Fruit fly (Drosophila melanogaster) whole organism, embryonic: ENCODE data around the gene Nup37.

Experiments
- Atf6 ChIP-seq: fragments of 200-800 bp; sonication (Bioruptor generic); IDR thresholded peaks from 2 replicates; pipeline ENCODE4 v1.3.6; 2022; ENCODE audit warnings: missing biosample characterization, missing genetic modification characterization
- Blimp-1 ChIP-seq: fragments of 200-800 bp; sonication (Bioruptor generic); optimal IDR thresholded peaks from 3 replicates; lab custom pipeline; 2018; ENCODE audit warnings: missing biosample characterization, missing genetic modification characterization, mild to moderate bottlenecking, moderate library complexity, missing genetic modification reagents
- CG10462 ChIP-seq: fragments of 200-800 bp; sonication (Bioruptor generic); optimal IDR thresholded peaks from 2 replicates; lab custom pipeline; 2016; ENCODE audit warnings: missing biosample characterization, missing genetic modification characterization
- CG11504 ChIP-seq: fragments of 200-800 bp; sonication (Bioruptor generic); optimal IDR thresholded peaks from 3 replicates; lab custom pipeline; 2019; ENCODE audit warnings: missing biosample characterization, mild to moderate bottlenecking, missing genetic modification characterization, moderate library complexity
- CG12071 ChIP-seq: fragments of 200-800 bp; sonication (Bioruptor generic); optimal IDR thresholded peaks from 3 replicates; lab custom pipeline; 2018; ENCODE audit warnings: missing biosample characterization, mild to moderate bottlenecking, missing genetic modification characterization
- CG15011 ChIP-seq: fragments of 200-800 bp; sonication (Bioruptor generic); optimal IDR thresholded peaks from 3 replicates; lab custom pipeline; 2018; ENCODE audit warnings: missing biosample characterization, mild to moderate bottlenecking, missing genetic modification characterization
- CG17186 ChIP-seq: fragments of 200-800 bp; sonication (Bioruptor generic); optimal IDR thresholded peaks from 3 replicates; lab custom pipeline; 2017; ENCODE audit warnings: missing biosample characterization, missing genetic modification reagents, missing genetic modification characterization
- CG17361 ChIP-seq: fragments of 200-800 bp; sonication (Bioruptor generic); IDR thresholded peaks from 3 replicates; pipeline ENCODE4 v1.3.6; 2022; ENCODE audit warnings: missing biosample characterization, missing genetic modification characterization
- CG17568 ChIP-seq: fragments of 200-800 bp; sonication (Bioruptor generic); optimal IDR thresholded peaks from 2 replicates; lab custom pipeline; 2018; ENCODE audit warnings: missing biosample characterization, mild to moderate bottlenecking, missing genetic modification characterization, moderate library complexity
- CG17612 ChIP-seq: fragments of 200-800 bp; sonication (Bioruptor generic); IDR thresholded peaks from 2 replicates; pipeline ENCODE4 v1.3.6; 2022; ENCODE audit warnings: missing biosample characterization, missing genetic modification characterization
- CG17802 ChIP-seq: fragments of 200-800 bp; sonication (Bioruptor generic); optimal IDR thresholded peaks from 2 replicates; lab custom pipeline; 2018; ENCODE audit warnings: missing biosample characterization, mild to moderate bottlenecking, missing genetic modification characterization, moderate library complexity
- CG1792 ChIP-seq: fragments of 200-800 bp; sonication (Bioruptor generic); optimal IDR thresholded peaks from 2 replicates; lab custom pipeline; 2016; ENCODE audit warnings: missing biosample characterization, missing genetic modification characterization
- CG42726 ChIP-seq: fragments of 200-800 bp; sonication (Bioruptor generic); IDR thresholded peaks from 2 replicates; pipeline ENCODE4 v1.3.6; 2022; ENCODE audit warnings: missing biosample characterization, missing genetic modification characterization; ENCODE audit not compliant: partially characterized antibody
- CG4854 ChIP-seq: fragments of 200-800 bp; sonication (Bioruptor generic); optimal IDR thresholded peaks from 2 replicates; lab custom pipeline; 2016; ENCODE audit warnings: missing biosample characterization, missing genetic modification characterization, inconsistent platforms
- CG6689 ChIP-seq: fragments of 200-800 bp; sonication (Bioruptor generic); IDR thresholded peaks from 2 replicates; pipeline ENCODE4 v1.3.6; 2022; ENCODE audit warnings: missing biosample characterization, missing genetic modification characterization
- CG7745 ChIP-seq: fragments of 200-800 bp; sonication (Bioruptor generic); optimal IDR thresholded peaks from 2 replicates; lab custom pipeline; 2018; ENCODE audit warnings: missing biosample characterization, mild to moderate bottlenecking, missing genetic modification characterization, moderate library complexity
- CG7928 ChIP-seq: fragments of 200-800 bp; sonication (Bioruptor generic); optimal IDR thresholded peaks from 2 replicates; lab custom pipeline; 2017; ENCODE audit warnings: missing biosample characterization, mild to moderate bottlenecking, missing genetic modification characterization
- Camta ChIP-seq: fragments of 200-800 bp; sonication (Bioruptor generic); optimal IDR thresholded peaks from 2 replicates; lab custom pipeline; 2016; ENCODE audit warnings: missing biosample characterization, missing genetic modification characterization
- D ChIP-seq, 2 experiments: fragments of 200-800 bp in 1 of 2; fragments of >200 bp in 1 of 2; sonication (Bioruptor generic) in 1 of 2; optimal IDR thresholded peaks; 2 replicates in 1 of 2; 3 replicates in 1 of 2; lab custom pipeline; 2017; ENCODE audit warnings: mild to moderate bottlenecking in 1 of 2, missing biosample characterization in 1 of 2, missing genetic modification characterization in 1 of 2, missing genetic modification reagents in 1 of 2
- Fer1 ChIP-seq: fragments of 200-800 bp; sonication (Bioruptor generic); optimal IDR thresholded peaks from 2 replicates; lab custom pipeline; 2017; ENCODE audit warnings: missing biosample characterization, mild to moderate bottlenecking, missing genetic modification characterization
- HHEX ChIP-seq: fragments of 200-800 bp; sonication (Bioruptor generic); optimal IDR thresholded peaks from 3 replicates; lab custom pipeline; 2017; ENCODE audit warnings: missing biosample characterization, mild to moderate bottlenecking, missing genetic modification characterization, missing genetic modification reagents
- Rx ChIP-seq: fragments of 200-800 bp; sonication (Bioruptor generic); IDR thresholded peaks from 2 replicates; pipeline ENCODE4 v1.3.6; 2022; ENCODE audit warnings: missing biosample characterization, missing genetic modification characterization
- Sox100B ChIP-seq: fragments of 200-800 bp; sonication (Bioruptor generic); optimal IDR thresholded peaks from 3 replicates; lab custom pipeline; 2018; ENCODE audit warnings: missing biosample characterization, mild to moderate bottlenecking, missing genetic modification characterization
- Sry-δ ChIP-seq: fragments of 200-800 bp; sonication (Bioruptor generic); optimal IDR thresholded peaks from 2 replicates; lab custom pipeline; 2016; ENCODE audit warnings: missing biosample characterization, missing genetic modification characterization
- YL-1 ChIP-seq: fragments of 200-800 bp; sonication (Bioruptor generic); optimal IDR thresholded peaks from 3 replicates; lab custom pipeline; 2017; ENCODE audit warnings: missing biosample characterization, mild to moderate bottlenecking, missing genetic modification characterization
- abd-A ChIP-seq: fragments of 200-800 bp; sonication (Bioruptor generic); optimal IDR thresholded peaks from 3 replicates; lab custom pipeline; 2019; ENCODE audit warnings: missing biosample characterization, mild to moderate bottlenecking, missing genetic modification characterization, moderate library complexity
- al ChIP-seq: fragments of 200-800 bp; sonication (Bioruptor generic); IDR thresholded peaks from 2 replicates; pipeline ENCODE4 v1.3.6; 2022; ENCODE audit warnings: missing biosample characterization, missing genetic modification characterization
- ase ChIP-seq: fragments of 200-800 bp; sonication (Bioruptor generic); IDR thresholded peaks from 3 replicates; pipeline ENCODE4 v1.3.6; 2022; ENCODE audit warnings: missing biosample characterization, missing genetic modification characterization
- cg ChIP-seq: fragments of 200-800 bp; sonication (Bioruptor generic); optimal IDR thresholded peaks from 3 replicates; lab custom pipeline; 2019; ENCODE audit warnings: missing biosample characterization, mild to moderate bottlenecking, missing genetic modification characterization, moderate library complexity
- chn ChIP-seq: fragments of 200-800 bp; sonication (Bioruptor generic); optimal IDR thresholded peaks from 2 replicates; lab custom pipeline; 2016; ENCODE audit warnings: missing biosample characterization, missing genetic modification characterization
- crc ChIP-seq: fragments of 200-800 bp; sonication (Bioruptor generic); optimal IDR thresholded peaks from 2 replicates; lab custom pipeline; 2016; ENCODE audit warnings: missing biosample characterization, missing genetic modification characterization
- fd64A ChIP-seq: fragments of 200-800 bp; sonication (Bioruptor generic); optimal IDR thresholded peaks from 3 replicates; lab custom pipeline; 2018; ENCODE audit warnings: missing biosample characterization, mild to moderate bottlenecking, missing genetic modification characterization
- fu2 ChIP-seq: fragments of 200-800 bp; sonication (Bioruptor generic); optimal IDR thresholded peaks from 2 replicates; lab custom pipeline; 2016; ENCODE audit warnings: missing biosample characterization, missing genetic modification characterization
- gce ChIP-seq: fragments of 200-800 bp; sonication (Bioruptor generic); IDR thresholded peaks from 3 replicates; pipeline ENCODE4 v1.3.6; 2022; ENCODE audit warnings: missing biosample characterization, missing genetic modification characterization
- grn ChIP-seq: fragments of 200-800 bp; sonication (Bioruptor generic); optimal IDR thresholded peaks from 3 replicates; lab custom pipeline; 2017; ENCODE audit warnings: missing biosample characterization, missing genetic modification characterization
- hb ChIP-seq: fragments of 200-800 bp; sonication (Bioruptor generic); IDR thresholded peaks from 3 replicates; pipeline ENCODE4 v1.3.6; 2022; ENCODE audit warnings: missing biosample characterization, missing genetic modification characterization; ENCODE audit not compliant: partially characterized antibody
- insv ChIP-seq, 2 experiments: fragments of 200-800 bp; sonication (Bioruptor generic); optimal IDR thresholded peaks; 3 replicates each; lab custom pipeline; 2016 to 2018; ENCODE audit warnings: missing biosample characterization in 2 of 2, missing genetic modification characterization in 2 of 2
- kah ChIP-seq: fragments of 200-800 bp; sonication (Bioruptor generic); optimal IDR thresholded peaks from 2 replicates; lab custom pipeline; 2018; ENCODE audit warnings: missing biosample characterization, mild to moderate bottlenecking, missing genetic modification characterization
- lbe ChIP-seq: fragments of 200-800 bp; sonication (Bioruptor generic); optimal IDR thresholded peaks from 2 replicates; lab custom pipeline; 2016; ENCODE audit warnings: missing biosample characterization, mild to moderate bottlenecking, missing genetic modification characterization
- nau ChIP-seq: fragments of 200-800 bp; sonication (Bioruptor generic); optimal IDR thresholded peaks from 3 replicates; lab custom pipeline; 2017; ENCODE audit warnings: missing biosample characterization, mild to moderate bottlenecking, missing genetic modification characterization, missing genetic modification reagents
- pfk ChIP-seq: fragments of 200-800 bp; sonication (Bioruptor generic); optimal IDR thresholded peaks from 2 replicates; lab custom pipeline; 2018; ENCODE audit warnings: missing biosample characterization, mild to moderate bottlenecking, missing genetic modification characterization, moderate library complexity
- prd ChIP-seq, 3 experiments: fragments of >200 bp in 2 of 3; fragments of 200-800 bp in 1 of 3; sonication (Bioruptor generic) in 1 of 3; optimal IDR thresholded peaks in 2 of 3; IDR thresholded peaks in 1 of 3; 2 replicates in 2 of 3; 3 replicates in 1 of 3; pipeline versions ENCODE4 v1.3.6 to Lab custom; 2017 to 2022; ENCODE audit warnings: missing biosample characterization in 1 of 3, missing genetic modification characterization in 1 of 3
- ro ChIP-seq: fragments of 200-800 bp; sonication (Bioruptor generic); IDR thresholded peaks from 2 replicates; pipeline ENCODE4 v1.3.6; 2022; ENCODE audit warnings: missing biosample characterization, missing genetic modification characterization
- sens-2 ChIP-seq: fragments of 200-800 bp; sonication (Bioruptor generic); IDR thresholded peaks from 2 replicates; pipeline ENCODE4 v1.3.6; 2022; ENCODE audit warnings: missing biosample characterization, missing genetic modification characterization
- slbo ChIP-seq: fragments of 200-800 bp; sonication (Bioruptor generic); IDR thresholded peaks from 2 replicates; pipeline ENCODE4 v1.3.6; 2022; ENCODE audit warnings: missing biosample characterization, missing genetic modification characterization
- vfl ChIP-seq: fragments of 200-800 bp; sonication (Bioruptor generic); optimal IDR thresholded peaks from 2 replicates; lab custom pipeline; 2016; ENCODE audit warnings: missing biosample characterization, missing genetic modification characterization
- yki ChIP-seq: fragments of >200 bp; optimal IDR thresholded peaks from 3 replicates; lab custom pipeline; 2018
- zfh1 ChIP-seq: fragments of 200-800 bp; sonication (Bioruptor generic); IDR thresholded peaks from 3 replicates; pipeline ENCODE4 v1.3.6; 2022; ENCODE audit warnings: missing biosample characterization, missing genetic modification characterization

The Nup37 gene

DNA sequence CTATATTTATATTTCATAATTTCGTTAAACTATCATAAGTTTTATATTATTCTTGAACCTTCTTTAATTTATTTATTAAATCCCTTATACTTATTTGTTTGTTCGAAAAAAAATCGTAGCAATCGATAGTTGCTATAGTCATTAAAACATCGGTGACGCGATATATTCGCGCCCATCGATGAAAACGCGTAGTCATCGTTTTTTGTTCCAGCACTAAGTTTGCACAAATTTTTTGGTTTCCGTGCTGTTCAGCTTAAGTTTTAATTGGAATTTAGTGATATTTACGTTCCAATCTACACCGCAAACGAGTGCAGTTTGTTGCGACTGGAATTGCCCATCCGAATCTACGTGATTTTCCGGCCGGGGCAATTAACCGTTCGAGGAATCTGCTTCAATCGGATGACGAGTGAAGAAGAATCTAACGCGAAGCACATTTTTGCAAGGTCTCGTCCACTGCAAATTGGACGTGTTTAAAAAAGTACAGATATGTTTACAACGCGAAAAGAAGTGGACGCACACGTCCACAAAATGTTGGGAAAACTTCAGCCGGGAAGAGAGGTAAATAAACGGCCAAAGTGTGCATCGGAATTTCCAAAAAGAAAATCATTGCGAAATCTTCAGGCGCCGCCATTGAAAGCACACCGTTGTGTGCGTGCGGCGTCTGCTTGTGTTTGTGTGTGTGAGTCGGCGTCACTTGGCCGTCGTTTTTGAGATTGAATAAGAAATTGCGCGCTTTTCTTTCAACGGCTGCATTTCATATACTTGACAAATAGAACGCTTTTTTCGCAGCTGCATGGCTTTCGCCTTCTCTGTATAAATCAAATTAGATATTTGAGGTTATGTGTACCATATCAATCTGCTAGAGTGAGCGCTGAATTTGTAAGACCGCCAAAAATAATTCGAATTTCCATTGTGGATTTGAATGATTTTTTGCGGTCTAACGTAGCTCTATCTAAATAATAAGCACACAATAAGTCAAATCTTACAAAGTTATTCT lies 2.0 kb downstream of the Nup37 start, which contains the start of gene Nup358:
TSS of gene Nup358 (plus strand) at position 204 of the 997 bp plus-strand sequence.
- TF ChIP-seq cg: peak; percentile 85
- TF ChIP-seq CG7745: no peak
- no peak for TF ChIP-seq prd (optimal IDR thresholded peaks at IDR 0.05; lab: Kevin White, UChicago)
- no peak for TF ChIP-seq prd (GFP tag; IDR thresholded peaks at IDR 0.05; lab: Robert Waterston, UW)
- TF ChIP-seq CG4854 (GFP tag; lab: Kevin White, UChicago): no peak
- TF ChIP-seq Fer1 (GFP tag; lab: Kevin White, UChicago): no peak
- no peak for TF ChIP-seq Sox100B (GFP tag; lab: Kevin White, UChicago)
- TF ChIP-seq kah (GFP tag; lab: Kevin White, UChicago): no peak
- TF ChIP-seq vfl (GFP tag; lab: Kevin White, UChicago): no peak
- peak; percentile 99 for TF ChIP-seq hb (GFP tag; lab: Robert Waterston, UW)
- TF ChIP-seq ase (GFP tag; lab: Robert Waterston, UW): no peak
- no peak for TF ChIP-seq fu2 (GFP tag; lab: Kevin White, UChicago)
- no peak for TF ChIP-seq Blimp-1 (GFP tag; lab: Kevin White, UChicago)
- no peak for TF ChIP-seq CG6689 (GFP tag; lab: Robert Waterston, UW)
- TF ChIP-seq YL-1 (GFP tag; lab: Kevin White, UChicago): peak; percentile 34
- TF ChIP-seq gce (GFP tag; lab: Robert Waterston, UW): no peak
- TF ChIP-seq insv (GFP tag; optimal IDR thresholded peaks at IDR 0.05; lab: Kevin White, UChicago): no peak
- no peak for TF ChIP-seq CG10462 (GFP tag; lab: Kevin White, UChicago)
- TF ChIP-seq lbe: no peak
- TF ChIP-seq fd64A (GFP tag; lab: Kevin White, UChicago): no peak
- TF ChIP-seq CG17361 (GFP tag; lab: Robert Waterston, UW): no peak
- no peak for TF ChIP-seq CG1792
- no peak for TF ChIP-seq sens-2
- no peak for TF ChIP-seq Camta
- no peak for TF ChIP-seq CG17612
- TF ChIP-seq CG17186 (GFP tag; lab: Kevin White, UChicago): peak; percentile 58
- no peak for TF ChIP-seq CG11504
- no peak for TF ChIP-seq CG12071
- TF ChIP-seq grn (GFP tag; lab: Kevin White, UChicago): no peak
- TF ChIP-seq crc (GFP tag; lab: Kevin White, UChicago): no peak
- no peak for TF ChIP-seq abd-A (tag; lab: Kevin White, UChicago)
- no peak for TF ChIP-seq nau (GFP tag; lab: Kevin White, UChicago)
- no peak for TF ChIP-seq HHEX (GFP tag; lab: Kevin White, UChicago)
- TF ChIP-seq pfk (GFP tag; lab: Kevin White, UChicago): no peak
- no peak for TF ChIP-seq ro (GFP tag; lab: Robert Waterston, UW)
- no peak for TF ChIP-seq Atf6 (GFP tag; lab: Robert Waterston, UW)
- no peak for TF ChIP-seq chn (GFP tag; lab: Kevin White, UChicago)
- peak; percentile 91 for TF ChIP-seq Sry-δ (GFP tag; lab: Kevin White, UChicago)
- no peak for TF ChIP-seq yki (lab: Kevin White, UChicago)
- TF ChIP-seq al: 0 out of 2 replicates have a peak, but pooled peaks have one; percentile 5
- TF ChIP-seq zfh1 (GFP tag; lab: Robert Waterston, UW): no peak
- peak; percentile 99 for TF ChIP-seq CG42726
- TF ChIP-seq CG15011: no peak
- peak; percentile 8 for TF ChIP-seq CG7928 (GFP tag; lab: Kevin White, UChicago)
- TF ChIP-seq CG17802 (tag; lab: Kevin White, UChicago): no peak
- TF ChIP-seq CG17568 (GFP tag; lab: Kevin White, UChicago): no peak
- TF ChIP-seq D (optimal IDR thresholded peaks at IDR 0.05; lab: Kevin White, UChicago): no peak
- no peak for TF ChIP-seq D (GFP tag; optimal IDR thresholded peaks at IDR 0.05; lab: Kevin White, UChicago)
- no peak for TF ChIP-seq Rx (GFP tag; lab: Robert Waterston, UW)
- TF ChIP-seq slbo (GFP tag; lab: Robert Waterston, UW): no peak
